Worm (Caenorhabditis elegans) whole organism, L3 larva: Measurements from ENCODE around the gene fbxa-196.

Experiments
- elt-1 ChIP-seq: fragments of 150-350 bp; optimal IDR thresholded peaks from 2 replicates; lab custom pipeline; 2014; ENCODE audit warnings: missing biosample characterization, missing genetic modification characterization
- fkh-10 ChIP-seq: sonication (generic microtip); optimal IDR thresholded peaks from 2 replicates; lab custom pipeline; 2017; ENCODE audit warnings: missing biosample characterization, missing genetic modification reagents, missing genetic modification characterization
- nhr-67 ChIP-seq: fragments of 150-350 bp; optimal IDR thresholded peaks from 2 replicates; lab custom pipeline; 2014; ENCODE audit warnings: missing biosample characterization, missing genetic modification characterization
- skn-1 ChIP-seq: fragments of 150-350 bp; optimal IDR thresholded peaks from 2 replicates; lab custom pipeline; 2014; ENCODE audit warnings: missing biosample characterization, missing genetic modification characterization

DNA sequence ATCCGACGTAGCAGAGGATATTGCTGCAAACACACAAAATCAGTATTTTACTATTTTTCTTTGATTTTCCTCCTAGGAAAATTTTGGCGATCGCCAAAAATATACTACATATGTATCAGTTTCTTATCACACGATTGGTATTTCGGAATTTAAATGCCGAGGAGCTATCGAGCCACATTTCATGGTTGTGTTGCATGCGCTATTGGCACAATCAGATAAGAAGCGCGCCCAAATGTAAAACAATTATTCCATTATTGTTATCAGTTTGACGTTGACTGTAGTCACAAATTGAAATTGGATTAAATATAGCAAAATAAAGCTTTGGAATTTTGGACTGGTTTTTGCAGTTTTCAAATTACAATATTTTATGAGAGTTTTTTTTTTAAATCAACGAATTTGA lies 49.5 kb upstream of the fbxa-196 start:
- TF ChIP-seq elt-1 (no peak), fkh-10 (GFP tag; lab: Kevin White, UChicago) (no peak), nhr-67 (no peak), skn-1 (tag; lab: Kevin White, UChicago) (no peak)
